Worm (Caenorhabditis elegans) whole organism, L4/young adult: ENCODE measurements around the gene ZK370.4.

Experiments used
- W03F9.2 ChIP-seq: fragments of 150-350 bp; optimal IDR thresholded peaks from 2 replicates; lab custom pipeline; 2014; ENCODE audit warnings: missing biosample characterization, missing genetic modification characterization
- dao-5 ChIP-seq: sonication (generic microtip); optimal IDR thresholded peaks from 2 replicates; lab custom pipeline; 2016; ENCODE audit warnings: missing genotype, missing genetic modification characterization, moderate library complexity, missing compliant biosample characterization
- him-1 ChIP-seq: sonication (generic microtip); optimal IDR thresholded peaks from 2 replicates; lab custom pipeline; 2016; ENCODE audit warnings: missing genotype, missing genetic modification reagents, missing genetic modification characterization, missing compliant biosample characterization

- TF ChIP-seq him-1 (tag; lab: Kevin White, UChicago): no peak
- no peak for TF ChIP-seq W03F9.2 (tag; lab: Kevin White, UChicago)
- TF ChIP-seq dao-5 (tag; lab: Kevin White, UChicago): no peak
These were observed 37.9 kb downstream of the ZK370.4 start, which contains the start of gene B0303.7 for ce11 chrIII:8693322-8693721.
